Worm (Caenorhabditis elegans): ENCODE data around the gene R11D1.7.
A peak's percentile ranks its signal among the peaks of the same experiment; 100 is the strongest.

Gene R11D1.7

ce11 chrV:12719713-12720112, at the start of gene R11D1.7:
Gene R11D1.7 (plus strand): TSS chrV:12720013.
- peak; percentile 68 for TF ChIP-seq hlh-4 (tag; optimal IDR thresholded peaks at IDR 0.05)
- TF ChIP-seq irx-1 (tag; optimal IDR thresholded peaks at IDR 0.05), result no peak

ce11 chrV:12670607-12671006, 49.2 kb upstream of the R11D1.7 start, which contains the start of gene srx-116:
Gene srx-116 (plus strand): TSS chrV:12670907.
- no peak for TF ChIP-seq irx-1 (tag; optimal IDR thresholded peaks at IDR 0.05)
- no peak for TF ChIP-seq fos-1 (tag; optimal IDR thresholded peaks at IDR 0.05)
- no peak for TF ChIP-seq lsy-2 (tag; optimal IDR thresholded peaks at IDR 0.05)
- TF ChIP-seq elt-2 (tag; optimal IDR thresholded peaks at IDR 0.05), result no peak
- TF ChIP-seq nhr-19 (GFP tag; conservative IDR thresholded peaks at IDR 0.05), result no peak
- TF ChIP-seq mef-2 (tag; optimal IDR thresholded peaks at IDR 0.05), result no peak
- TF ChIP-seq mdl-1 (tag; optimal IDR thresholded peaks at IDR 0.05), result no peak
- TF ChIP-seq ceh-8 (GFP tag; optimal IDR thresholded peaks at IDR 0.05), result no peak
- TF ChIP-seq alr-1 (tag; optimal IDR thresholded peaks at IDR 0.05; ENCODE audit: borderline replicate concordance), result no peak
- TF ChIP-seq nhr-11 (tag; optimal IDR thresholded peaks at IDR 0.05), result no peak
- TF ChIP-seq lin-13 (GFP tag; optimal IDR thresholded peaks at IDR 0.05), result no peak

- TF ChIP-seq hlh-17 (GFP tag; optimal IDR thresholded peaks at IDR 0.05; ENCODE audit: borderline replicate concordance) (no peak), aha-1 (tag; optimal IDR thresholded peaks at IDR 0.05) (no peak), ceh-88 (GFP tag; IDR thresholded peaks at IDR 0.05) (no peak), jun-1 (tag; optimal IDR thresholded peaks at IDR 0.05) (no peak), lin-35 (GFP tag; optimal IDR thresholded peaks at IDR 0.05) (no peak), nhr-11 (tag; optimal IDR thresholded peaks at IDR 0.05) (no peak), ceh-8 (GFP tag; optimal IDR thresholded peaks at IDR 0.05) (no peak), fkh-10 (GFP tag; optimal IDR thresholded peaks at IDR 0.05) (peak; percentile 83), fos-1 (tag; optimal IDR thresholded peaks at IDR 0.05) (no peak), nhr-19 (GFP tag; conservative IDR thresholded peaks at IDR 0.05) (no peak), sptf-1 (tag; optimal IDR thresholded peaks at IDR 0.05) (no peak), egl-13 (tag; optimal IDR thresholded peaks at IDR 0.05) (no peak), sox-4 (tag; optimal IDR thresholded peaks at IDR 0.05) (no peak), lin-14 (GFP tag; optimal IDR thresholded peaks at IDR 0.05) (peak; percentile 2), nhr-76 (tag; optimal IDR thresholded peaks at IDR 0.05) (no peak)
Measured at ce11 chrV:12673745-12674144, 46.1 kb upstream of the R11D1.7 start.

ce11 chrV:12676299-12676698, 43.5 kb upstream of the R11D1.7 start:
- TF ChIP-seq aha-1 (tag; optimal IDR thresholded peaks at IDR 0.05), result no peak
- TF ChIP-seq pag-3 (tag; optimal IDR thresholded peaks at IDR 0.05; ENCODE audit: borderline replicate concordance, insufficient read depth), result no peak
- no peak for TF ChIP-seq zag-1 (tag; optimal IDR thresholded peaks at IDR 0.05)
- no peak for TF ChIP-seq pqm-1 (tag; optimal IDR thresholded peaks at IDR 0.05)
- no peak for TF ChIP-seq rnt-1 (tag; optimal IDR thresholded peaks at IDR 0.05)
- TF ChIP-seq sup-37 (GFP tag; optimal IDR thresholded peaks at IDR 0.05), result no peak
- TF ChIP-seq nhr-77 (tag; optimal IDR thresholded peaks at IDR 0.05), result no peak
- TF ChIP-seq ceh-63 (GFP tag; optimal IDR thresholded peaks at IDR 0.05), result no peak
- peak; percentile 26 for TF ChIP-seq lin-14 (GFP tag; optimal IDR thresholded peaks at IDR 0.05)
- no peak for TF ChIP-seq efl-3 (GFP tag; optimal IDR thresholded peaks at IDR 0.05)
- TF ChIP-seq nhr-20 (tag; optimal IDR thresholded peaks at IDR 0.05), result no peak
- no peak for TF ChIP-seq tlp-1 (tag; optimal IDR thresholded peaks at IDR 0.05)
- TF ChIP-seq fkh-10 (GFP tag; optimal IDR thresholded peaks at IDR 0.05), result peak; percentile 91

- TF ChIP-seq efl-1 (optimal IDR thresholded peaks at IDR 0.05) (no peak), efl-1 (GFP tag; optimal IDR thresholded peaks at IDR 0.05 in 1 of 2) (no peak), skn-1 (tag; optimal IDR thresholded peaks at IDR 0.05) (no peak), dsc-1 (tag; optimal IDR thresholded peaks at IDR 0.05) (peak; percentile 64), nhr-237 (tag; optimal IDR thresholded peaks at IDR 0.05) (no peak), egl-27 (tag; optimal IDR thresholded peaks at IDR 0.05) (no peak), nhr-12 (tag; optimal IDR thresholded peaks at IDR 0.05) (no peak), nhr-76 (tag; optimal IDR thresholded peaks at IDR 0.05) (no peak), ceh-8 (GFP tag; optimal IDR thresholded peaks at IDR 0.05) (peak; percentile 53), F16B12.6 (tag; optimal IDR thresholded peaks at IDR 0.05) (no peak), nhr-47 (tag; optimal IDR thresholded peaks at IDR 0.05) (no peak), nhr-77 (tag; optimal IDR thresholded peaks at IDR 0.05) (no peak), sptf-1 (tag; optimal IDR thresholded peaks at IDR 0.05) (no peak), hlh-17 (GFP tag; optimal IDR thresholded peaks at IDR 0.05; ENCODE audit: borderline replicate concordance) (no peak), nhr-20 (tag; optimal IDR thresholded peaks at IDR 0.05) (no peak)
Measured at ce11 chrV:12679292-12679691, 40.5 kb upstream of the R11D1.7 start.
